Worm (Caenorhabditis elegans): ENCODE results near the gene rpl-9.

ce11 chrIII:7584131-7584646 lies 11.6 kb upstream of the rpl-9 start, which contains the start of gene cup-5:
- no peak for TF ChIP-seq T22C8.4 (GFP tag; IDR thresholded peaks at IDR 0.05)
- no peak for TF ChIP-seq ref-1 (GFP tag; conservative IDR thresholded peaks at IDR 0.05)
- no peak for TF ChIP-seq cog-1 (tag; optimal IDR thresholded peaks at IDR 0.05)
